Worm (Caenorhabditis elegans): ENCODE results near the gene ZK228.3.

ce11 chrV:18474223-18474622 lies 13.2 kb upstream of the ZK228.3 start, which contains the start of gene srh-181:
- TF ChIP-seq tbx-2 (tag; optimal IDR thresholded peaks at IDR 0.05) (no peak), aly-2 (tag; optimal IDR thresholded peaks at IDR 0.05) (no peak), ztf-11 (tag; optimal IDR thresholded peaks at IDR 0.05) (no peak), fos-1 (tag; optimal IDR thresholded peaks at IDR 0.05) (no peak), ceh-9 (tag; optimal IDR thresholded peaks at IDR 0.05) (no peak), jun-1 (tag; optimal IDR thresholded peaks at IDR 0.05) (no peak), daf-12 (tag; optimal IDR thresholded peaks at IDR 0.05) (no peak), ama-1 (optimal IDR thresholded peaks at IDR 0.05) (no peak), nhr-76 (tag; optimal IDR thresholded peaks at IDR 0.05) (no peak), nhr-28 (tag; optimal IDR thresholded peaks at IDR 0.05) (no peak), pqm-1 (tag; optimal IDR thresholded peaks at IDR 0.05) (no peak), unc-62 (GFP tag; optimal IDR thresholded peaks at IDR 0.05) (no peak)
